Worm (Caenorhabditis elegans): Measurements from ENCODE around the gene cnc-7.

Gene cnc-7

ce11 chrV:20383065-20383609 is 10.7 kb upstream of the cnc-7 start, which contains the start of gene K02E2.11:
TSS of gene K02E2.11 (plus strand) at chrV:20383315.
- TF ChIP-seq let-607 (tag; optimal IDR thresholded peaks at IDR 0.05) (peak in 1 of 2 experiments; percentile 63), hmg-1.2 (GFP tag; IDR thresholded peaks at IDR 0.05) (peak; percentile 87; the same call in 1 of the 2 replicates), lin-40 (tag; optimal IDR thresholded peaks at IDR 0.05) (peak; percentile 19), madf-6 (GFP tag; IDR thresholded peaks at IDR 0.05) (no peak), ceh-58 (GFP tag; IDR thresholded peaks at IDR 0.05) (no peak), K12H6.12 (tag; optimal IDR thresholded peaks at IDR 0.05) (peak; percentile 40), B0261.1 (tag; optimal IDR thresholded peaks at IDR 0.05) (no peak), lin-26 (GFP tag; IDR thresholded peaks at IDR 0.05) (no peak), ztf-3 (GFP tag; optimal IDR thresholded peaks at IDR 0.05) (no peak), xnd-1 (tag; optimal IDR thresholded peaks at IDR 0.05) (no peak), unc-62 (GFP tag; optimal IDR thresholded peaks at IDR 0.05) (no peak), hlh-12 (tag; optimal IDR thresholded peaks at IDR 0.05) (no peak), tbx-9 (tag; optimal IDR thresholded peaks at IDR 0.05; ENCODE audit: borderline replicate concordance) (no peak), madf-10 (tag; optimal IDR thresholded peaks at IDR 0.05) (no peak), attf-6 (GFP tag; IDR thresholded peaks at IDR 0.05) (no peak), hlh-26 (GFP tag; conservative IDR thresholded peaks at IDR 0.05) (no peak), nfya-1 (tag; optimal IDR thresholded peaks at IDR 0.05; ENCODE audit: borderline replicate concordance, insufficient read depth) (no peak), K11D2.4 (GFP tag; IDR thresholded peaks at IDR 0.05) (no peak), ceh-79 (tag; optimal IDR thresholded peaks at IDR 0.05) (no peak), T07F8.4 (tag; optimal IDR thresholded peaks at IDR 0.05) (no peak), snpc-3.4 (tag; optimal IDR thresholded peaks at IDR 0.05) (no peak), pbrm-1 (GFP tag; IDR thresholded peaks at IDR 0.05) (no peak), ztf-6 (GFP tag; IDR thresholded peaks at IDR 0.05) (no peak)

DNA sequence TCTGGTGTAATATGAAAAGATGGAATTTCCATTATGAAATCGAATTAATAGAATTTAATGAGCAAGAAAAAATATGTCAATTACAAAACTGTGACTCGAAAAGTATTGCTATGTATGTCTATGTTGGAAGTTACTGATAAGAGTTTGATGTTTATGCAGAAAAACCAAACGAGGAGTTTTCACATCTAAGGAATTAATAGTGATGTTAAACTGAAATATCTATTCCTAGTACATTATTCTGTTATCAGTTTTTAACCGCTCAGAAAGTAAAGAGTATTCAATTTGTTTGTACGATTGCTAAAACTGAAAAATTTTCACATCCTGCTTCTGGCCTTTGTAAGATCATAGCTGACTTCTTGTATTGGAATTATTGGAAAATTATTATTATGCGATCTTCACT is 6.9 kb upstream of the cnc-7 start, which contains the start of gene K02E2.7:
K02E2.7 (minus strand) TSS at position 101 of the 400 bp plus-strand sequence.
- no peak for TF ChIP-seq nhr-90 (tag; optimal IDR thresholded peaks at IDR 0.05)
- TF ChIP-seq lin-40 (tag; optimal IDR thresholded peaks at IDR 0.05): no peak
- TF ChIP-seq snpc-1.3 (tag; optimal IDR thresholded peaks at IDR 0.05; ENCODE audit: insufficient read depth): no peak
- TF ChIP-seq zfh-2 (GFP tag; conservative IDR thresholded peaks at IDR 0.05): no peak
- TF ChIP-seq hlh-12 (tag; optimal IDR thresholded peaks at IDR 0.05): no peak
- TF ChIP-seq sptf-2 (GFP tag; optimal IDR thresholded peaks at IDR 0.05): no peak
- no peak for TF ChIP-seq lin-35 (GFP tag; optimal IDR thresholded peaks at IDR 0.05)
- no peak for TF ChIP-seq nhr-179 (tag; optimal IDR thresholded peaks at IDR 0.05)

ce11 chrV:20387415-20387814 is 6.5 kb upstream of the cnc-7 start, which contains the start of gene F53H2.1:
TSS of gene F53H2.1 (plus strand) at chrV:20387715.
- no peak for TF ChIP-seq ceh-40 (GFP tag; IDR thresholded peaks at IDR 0.05)
- no peak for TF ChIP-seq let-526 (GFP tag; IDR thresholded peaks at IDR 0.05)
- no peak for TF ChIP-seq Y95B8A.8 (GFP tag; IDR thresholded peaks at IDR 0.05)
- TF ChIP-seq ztf-3 (GFP tag; optimal IDR thresholded peaks at IDR 0.05): no peak
- TF ChIP-seq lsl-1 (GFP tag; optimal IDR thresholded peaks at IDR 0.05): no peak
- TF ChIP-seq D2030.7 (GFP tag; IDR thresholded peaks at IDR 0.05): no peak
- TF ChIP-seq lin-40 (tag; optimal IDR thresholded peaks at IDR 0.05): no peak
- no peak for TF ChIP-seq F10E7.11 (tag; optimal IDR thresholded peaks at IDR 0.05)
- TF ChIP-seq F49E8.2 (tag; optimal IDR thresholded peaks at IDR 0.05; ENCODE audit: insufficient read depth): no peak
- no peak for TF ChIP-seq nfya-1 (tag; optimal IDR thresholded peaks at IDR 0.05; ENCODE audit: borderline replicate concordance, insufficient read depth)
- TF ChIP-seq C17E4.6 (GFP tag; IDR thresholded peaks at IDR 0.05): no peak
- TF ChIP-seq nfya-2 (GFP tag; IDR thresholded peaks at IDR 0.05): no peak
- TF ChIP-seq T07F8.4 (tag; optimal IDR thresholded peaks at IDR 0.05): no peak
